Worm (Caenorhabditis elegans): ENCODE data around the gene sru-28.
A peak's percentile ranks its signal among the peaks of the same experiment; 100 is the strongest.

sru-28 gene

DNA sequence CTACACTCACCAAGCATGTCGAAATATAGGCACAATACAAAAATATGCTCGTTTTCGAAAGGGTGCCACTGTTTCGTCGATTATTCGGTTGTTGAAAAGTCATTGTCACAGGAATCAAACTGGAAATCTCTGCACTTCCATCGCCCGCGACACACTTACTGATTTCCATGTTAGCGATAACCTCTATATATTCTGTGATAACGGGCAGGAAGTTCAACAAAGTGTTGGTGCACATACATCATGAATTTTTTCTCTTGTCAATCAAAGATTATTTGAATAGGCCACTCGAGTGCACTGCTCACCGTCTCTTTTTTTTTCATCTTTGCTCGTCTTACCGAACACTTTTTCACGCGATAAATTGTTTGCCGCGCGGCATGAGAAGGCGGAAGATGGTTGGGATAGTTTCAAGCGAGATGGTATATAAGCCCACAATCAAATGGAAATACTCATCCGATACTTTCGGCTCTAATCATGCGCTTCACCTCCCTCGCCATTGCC lies 41.5 kb upstream of the sru-28 start, which contains the start of the genes fpn-1.2 and pqn-54 (continued):
- TF ChIP-seq lin-39 (tag; optimal IDR thresholded peaks at IDR 0.05) = no peak
- no peak for TF ChIP-seq nhr-102 (tag; optimal IDR thresholded peaks at IDR 0.05)
- no peak for TF ChIP-seq zip-2 (tag; optimal IDR thresholded peaks at IDR 0.05)
- TF ChIP-seq ZK337.2 (GFP tag; IDR thresholded peaks at IDR 0.05) = no peak
- peak; percentile 83 for TF ChIP-seq dmd-6 (GFP tag; IDR thresholded peaks at IDR 0.05)
- TF ChIP-seq lin-15B (tag; optimal IDR thresholded peaks at IDR 0.05) = no peak
- no peak for TF ChIP-seq nhr-10 (tag; optimal IDR thresholded peaks at IDR 0.05)
- TF ChIP-seq arid-1 (GFP tag; conservative IDR thresholded peaks at IDR 0.05) = no peak
- no peak for TF ChIP-seq spr-3 (GFP tag; optimal IDR thresholded peaks at IDR 0.05)
- no peak for TF ChIP-seq nhr-237 (tag; optimal IDR thresholded peaks at IDR 0.05)
- TF ChIP-seq mep-1 (tag; optimal IDR thresholded peaks at IDR 0.05) = no peak
- no peak for TF ChIP-seq nhr-11 (tag; optimal IDR thresholded peaks at IDR 0.05)
- TF ChIP-seq F26F4.8 (GFP tag; conservative IDR thresholded peaks at IDR 0.05) = no peak

DNA sequence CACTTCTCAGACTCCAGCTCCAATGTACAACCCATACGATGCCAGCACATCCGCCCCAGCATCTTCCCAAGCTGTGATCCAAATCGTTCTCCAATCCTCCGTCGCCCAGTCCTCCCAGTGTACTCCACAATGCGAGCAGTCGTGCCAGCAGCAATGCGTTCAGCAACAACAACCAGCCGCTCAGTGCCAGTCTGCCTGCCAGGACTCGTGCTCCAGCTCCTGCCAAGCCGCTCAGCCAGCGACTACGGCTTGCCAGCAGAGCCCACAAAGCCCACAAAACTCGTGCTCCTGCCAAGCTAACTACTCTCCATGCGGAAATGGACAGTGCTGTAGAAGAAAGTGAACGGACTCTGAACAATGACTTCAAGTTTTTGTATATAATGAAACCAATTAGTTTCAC lies 40.2 kb upstream of the sru-28 start:
- TF ChIP-seq aha-1 (tag) (no peak), hlh-30 (tag; optimal IDR thresholded peaks at IDR 0.05; ENCODE audit: insufficient read depth) (no peak), F44E2.7 (GFP tag; IDR thresholded peaks at IDR 0.05) (0 out of 2 replicates have a peak, but pooled peaks have one; percentile 30), F37D6.2 (tag; optimal IDR thresholded peaks at IDR 0.05) (no peak), set-16 (GFP tag; IDR thresholded peaks at IDR 0.05) (peak; percentile 89), lim-7 (GFP tag; IDR thresholded peaks at IDR 0.05) (0 out of 2 replicates have a peak, but pooled peaks have one; percentile 36)

ce11 chrV:1466949-1467348 lies 39.1 kb upstream of the sru-28 start:
- TF ChIP-seq spr-3 (GFP tag; optimal IDR thresholded peaks at IDR 0.05) = no peak
- TF ChIP-seq zip-2 (tag; optimal IDR thresholded peaks at IDR 0.05) = no peak
- TF ChIP-seq fkh-10 (GFP tag; optimal IDR thresholded peaks at IDR 0.05) = no peak
- peak in 1 of 2 experiments; percentile 38 for TF ChIP-seq unc-62 (GFP tag; optimal IDR thresholded peaks at IDR 0.05 in 1 of 2)
- TF ChIP-seq unc-62 (tag; optimal IDR thresholded peaks at IDR 0.05) = no peak
- TF ChIP-seq F10B5.3 (tag; optimal IDR thresholded peaks at IDR 0.05) = no peak
- no peak for TF ChIP-seq pha-4 (GFP tag; IDR thresholded peaks at IDR 0.05)
- no peak for TF ChIP-seq pha-4 (tag; optimal IDR thresholded peaks at IDR 0.05)
- no peak for TF ChIP-seq duxl-1 (tag; optimal IDR thresholded peaks at IDR 0.05; ENCODE audit: poor library complexity)
- TF ChIP-seq ZK546.5 (tag; optimal IDR thresholded peaks at IDR 0.05) = no peak
- no peak for TF ChIP-seq Y48G9A.11 (GFP tag; IDR thresholded peaks at IDR 0.05)
- TF ChIP-seq nhr-76 (tag; optimal IDR thresholded peaks at IDR 0.05) = no peak
- no peak for TF ChIP-seq lin-13 (GFP tag; optimal IDR thresholded peaks at IDR 0.05)
- TF ChIP-seq R02D3.7 (tag; optimal IDR thresholded peaks at IDR 0.05) = no peak
- TF ChIP-seq madf-5 (GFP tag; IDR thresholded peaks at IDR 0.05) = no peak
- TF ChIP-seq nhr-28 (tag; optimal IDR thresholded peaks at IDR 0.05) = peak; percentile 36
- no peak for TF ChIP-seq zfp-2 (tag; optimal IDR thresholded peaks at IDR 0.05)
- TF ChIP-seq skn-1 (tag; optimal IDR thresholded peaks at IDR 0.05) = no peak
- no peak for TF ChIP-seq dpl-1 (GFP tag; optimal IDR thresholded peaks at IDR 0.05)
- TF ChIP-seq F44E2.7 (GFP tag; IDR thresholded peaks at IDR 0.05) = no peak
- TF ChIP-seq mxl-2 (GFP tag; conservative IDR thresholded peaks at IDR 0.05) = no peak
- no peak for TF ChIP-seq daf-16 (GFP tag; optimal IDR thresholded peaks at IDR 0.05)
- no peak for TF ChIP-seq daf-16 (tag; optimal IDR thresholded peaks at IDR 0.05)
- no peak for TF ChIP-seq ceh-62 (tag; optimal IDR thresholded peaks at IDR 0.05)
- no peak for TF ChIP-seq unc-39 (tag; optimal IDR thresholded peaks at IDR 0.05)
- TF ChIP-seq cey-2 (tag; optimal IDR thresholded peaks at IDR 0.05; ENCODE audit: borderline replicate concordance, insufficient read depth) = no peak
- no peak for TF ChIP-seq tag-97 (GFP tag; IDR thresholded peaks at IDR 0.05)
- TF ChIP-seq hmg-1.1 (GFP tag; IDR thresholded peaks at IDR 0.05) = peak; percentile 43; the same call in 1 of the 2 replicates
- TF ChIP-seq lin-1 (GFP tag; IDR thresholded peaks at IDR 0.05) = no peak
- TF ChIP-seq snpc-1.2 (GFP tag; IDR thresholded peaks at IDR 0.05) = no peak
- no peak for TF ChIP-seq F26F4.8 (GFP tag; conservative IDR thresholded peaks at IDR 0.05)
- TF ChIP-seq nhr-25 (tag; optimal IDR thresholded peaks at IDR 0.05; ENCODE audit: borderline replicate concordance, insufficient read depth) = no peak
- TF ChIP-seq mdt-29 (GFP tag; IDR thresholded peaks at IDR 0.05) = no peak
- TF ChIP-seq nhr-6 (tag; optimal IDR thresholded peaks at IDR 0.05) = peak; percentile 32
- no peak for TF ChIP-seq nhr-77 (tag; optimal IDR thresholded peaks at IDR 0.05)

Data from whole organism, L4 larva.